Fruit fly (Drosophila melanogaster): ENCODE results near the gene qless.

qless gene

DNA sequence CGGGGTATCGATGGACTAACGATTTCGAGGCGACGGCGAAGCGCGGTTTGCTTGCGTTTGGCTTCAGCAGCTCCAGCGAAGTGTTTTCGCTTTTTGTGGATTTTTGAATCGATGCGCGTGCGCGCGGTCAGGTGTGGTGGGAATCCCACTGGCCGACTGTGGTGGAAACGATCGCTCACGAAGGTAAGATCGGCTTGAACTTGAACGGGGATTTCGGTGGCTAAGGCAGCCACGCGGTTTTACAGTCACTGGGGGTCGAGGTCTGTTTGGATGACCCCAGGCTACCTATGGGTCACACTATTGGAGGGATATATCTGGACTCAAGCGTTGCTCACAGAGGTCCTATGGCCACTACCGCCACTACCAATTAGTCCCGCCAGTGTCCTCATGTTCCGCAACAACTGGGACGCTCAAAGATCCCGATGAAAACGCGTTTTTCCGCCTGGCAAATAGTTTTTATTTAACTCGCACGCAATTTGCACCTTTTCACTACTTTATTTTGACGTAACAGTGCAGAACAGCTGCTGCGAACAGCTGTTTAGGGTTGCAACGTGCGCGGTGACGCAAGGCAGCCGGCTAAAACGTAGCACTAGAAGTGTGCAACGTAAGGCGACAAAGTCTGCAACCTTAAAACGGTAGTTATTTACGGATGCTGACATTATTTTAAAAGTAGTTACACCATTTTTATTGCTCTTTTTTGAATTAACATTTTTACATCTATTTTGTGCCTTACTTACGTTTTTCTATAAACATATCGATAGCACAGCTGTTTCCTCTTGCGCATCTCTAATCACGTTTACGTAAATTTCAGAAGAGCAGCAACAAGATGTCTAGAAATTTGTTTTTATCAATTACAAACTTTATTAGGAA lies at the start of gene qless, which contains the start of gene mRpL32:
Gene qless (minus strand): TSS at position 516 of the 870 bp plus-strand sequence.
Gene mRpL32 (plus strand): TSS at position 780 of the 870 bp plus-strand sequence.
- TF ChIP-seq h (optimal IDR thresholded peaks at IDR 0.05) (no peak), Myc (optimal IDR thresholded peaks at IDR 0.05) (no peak), insv (optimal IDR thresholded peaks at IDR 0.05) (no peak), psq (optimal IDR thresholded peaks at IDR 0.05) (no peak), Sin3A (optimal IDR thresholded peaks at IDR 0.05) (no peak)

DNA sequence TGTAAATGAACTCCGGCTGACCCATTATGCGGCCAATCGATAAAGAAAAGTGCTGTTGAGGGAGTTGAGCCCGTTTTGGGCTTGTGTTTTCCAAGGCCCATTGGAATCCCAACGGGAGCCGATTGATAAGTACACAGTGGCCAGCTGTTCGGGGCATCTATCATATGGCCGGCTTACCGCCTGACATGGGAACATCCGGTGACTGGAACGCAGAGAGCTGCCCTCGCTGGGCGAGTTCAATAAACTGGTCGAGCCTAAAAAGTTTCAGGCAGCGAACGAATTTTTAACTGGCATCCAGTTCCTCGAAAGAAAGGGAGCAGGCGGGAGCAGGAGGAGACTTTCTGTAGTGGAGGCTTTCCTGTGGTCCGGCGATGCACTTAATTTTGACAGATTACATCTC lies 49.1 kb upstream of the qless start:
- TF ChIP-seq Myc (optimal IDR thresholded peaks at IDR 0.05) = no peak
- TF ChIP-seq insv (optimal IDR thresholded peaks at IDR 0.05) = no peak
- TF ChIP-seq ttk (optimal IDR thresholded peaks at IDR 0.05) = no peak
- TF ChIP-seq Sin3A (optimal IDR thresholded peaks at IDR 0.05) = no peak

DNA sequence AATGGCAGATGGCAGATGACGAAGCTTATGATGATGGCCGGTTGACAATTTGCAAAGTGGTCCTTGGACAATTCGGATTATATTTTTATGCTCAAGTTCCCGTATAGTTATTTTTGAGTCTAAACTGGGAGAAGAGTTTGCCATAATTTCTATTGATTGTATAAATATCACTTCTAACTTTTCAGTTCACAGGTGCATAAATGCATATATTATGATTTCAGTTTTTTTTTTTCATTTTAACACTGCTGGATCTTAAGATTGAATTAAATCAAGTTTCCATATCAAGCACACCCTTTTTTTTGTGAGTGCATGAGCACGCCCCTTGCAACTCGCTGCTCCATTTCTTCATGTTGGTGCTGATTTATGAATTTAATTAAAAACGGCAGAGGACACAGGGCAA lies 44.6 kb upstream of the qless start:
- TF ChIP-seq ttk (optimal IDR thresholded peaks at IDR 0.05) (no peak), Sin3A (optimal IDR thresholded peaks at IDR 0.05) (no peak), psq (optimal IDR thresholded peaks at IDR 0.05) (no peak), h (optimal IDR thresholded peaks at IDR 0.05) (no peak), insv (optimal IDR thresholded peaks at IDR 0.05) (no peak), Myc (optimal IDR thresholded peaks at IDR 0.05) (no peak)

DNA sequence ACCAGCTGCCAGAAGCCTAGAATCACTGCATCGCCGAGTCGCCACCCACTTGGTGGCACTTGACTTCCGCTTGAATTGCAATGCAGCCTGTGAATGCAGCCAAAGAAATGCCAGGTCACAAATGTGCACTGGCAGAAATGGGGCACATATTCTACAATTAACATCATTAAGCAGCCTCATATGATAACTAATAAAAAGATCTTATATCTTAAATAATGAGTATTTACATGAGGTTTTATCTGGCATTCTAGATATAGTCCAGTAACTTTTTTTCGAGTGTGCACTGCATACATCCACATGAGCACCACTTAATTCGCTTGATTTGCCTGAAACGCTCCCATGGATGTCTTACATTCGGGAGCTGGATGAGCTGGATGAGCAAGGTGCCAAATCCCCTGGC lies 43.3 kb upstream of the qless start:
- TF ChIP-seq Myc (optimal IDR thresholded peaks at IDR 0.05) (no peak), ttk (optimal IDR thresholded peaks at IDR 0.05) (no peak), Sin3A (optimal IDR thresholded peaks at IDR 0.05) (no peak), h (optimal IDR thresholded peaks at IDR 0.05) (no peak), psq (optimal IDR thresholded peaks at IDR 0.05) (no peak), insv (optimal IDR thresholded peaks at IDR 0.05) (no peak)

DNA sequence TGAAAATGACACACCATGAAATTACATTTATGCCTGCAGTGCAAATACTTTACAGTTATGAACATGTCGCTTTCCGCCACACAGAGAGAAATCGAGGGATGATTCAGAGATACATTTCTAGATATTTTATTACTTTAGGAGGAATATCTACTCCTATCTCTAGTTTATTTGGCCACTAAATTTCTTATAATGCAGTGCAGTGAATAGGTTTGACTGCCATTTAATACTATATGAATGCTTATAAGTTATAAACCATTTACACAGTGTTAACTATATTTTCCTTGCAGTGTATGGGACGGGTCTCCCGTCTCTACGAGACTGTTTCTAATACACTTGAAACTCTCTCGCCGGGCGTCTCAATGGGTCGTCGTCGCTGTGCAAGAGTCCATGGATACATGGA lies 37.8 kb upstream of the qless start:
- TF ChIP-seq psq (optimal IDR thresholded peaks at IDR 0.05) (no peak), Sin3A (optimal IDR thresholded peaks at IDR 0.05) (no peak), h (optimal IDR thresholded peaks at IDR 0.05) (no peak), Myc (optimal IDR thresholded peaks at IDR 0.05) (no peak)

DNA sequence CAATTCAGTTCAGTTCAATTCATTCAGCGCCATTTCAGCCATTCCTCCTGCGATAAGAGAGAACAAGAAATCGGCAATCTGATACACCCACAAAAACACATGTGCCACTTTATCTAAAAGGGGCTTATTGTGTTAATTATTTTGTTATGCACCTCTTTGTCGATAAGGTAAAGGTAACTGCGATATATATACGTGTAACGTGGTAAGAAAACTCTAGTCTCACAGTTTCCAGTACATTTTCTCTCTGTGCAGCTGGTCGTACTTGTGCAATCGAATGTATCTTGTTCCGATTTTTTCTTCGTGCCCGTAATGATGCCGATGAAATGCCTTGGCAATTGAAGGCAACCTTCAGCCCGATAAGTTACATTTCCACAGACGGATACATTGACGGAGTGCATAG lies 35.1 kb upstream of the qless start:
- TF ChIP-seq Myc (optimal IDR thresholded peaks at IDR 0.05) (no peak), ttk (optimal IDR thresholded peaks at IDR 0.05) (no peak)

DNA sequence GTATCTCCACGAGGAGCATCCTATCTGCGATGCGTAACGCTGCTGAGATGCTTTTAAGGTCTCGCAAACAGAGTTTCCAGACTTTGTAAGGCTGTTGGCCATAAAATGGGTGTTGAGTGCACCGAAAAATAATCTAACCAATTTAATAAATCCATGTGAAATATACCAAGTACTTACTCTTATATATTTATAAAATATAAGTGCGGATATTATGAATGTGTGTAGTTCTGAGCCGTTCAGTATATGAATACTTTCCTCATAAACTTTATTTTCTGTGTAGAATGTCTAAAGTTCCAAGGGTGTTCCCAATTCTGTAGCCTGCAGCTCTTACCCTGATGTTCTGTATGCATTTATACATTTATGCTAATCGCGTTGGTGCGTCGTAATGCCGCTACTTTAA lies 33.4 kb upstream of the qless start:
- TF ChIP-seq ttk (optimal IDR thresholded peaks at IDR 0.05) (no peak), Myc (optimal IDR thresholded peaks at IDR 0.05) (no peak), psq (optimal IDR thresholded peaks at IDR 0.05) (no peak), Sin3A (optimal IDR thresholded peaks at IDR 0.05) (no peak), h (optimal IDR thresholded peaks at IDR 0.05) (no peak), insv (optimal IDR thresholded peaks at IDR 0.05) (no peak)

DNA sequence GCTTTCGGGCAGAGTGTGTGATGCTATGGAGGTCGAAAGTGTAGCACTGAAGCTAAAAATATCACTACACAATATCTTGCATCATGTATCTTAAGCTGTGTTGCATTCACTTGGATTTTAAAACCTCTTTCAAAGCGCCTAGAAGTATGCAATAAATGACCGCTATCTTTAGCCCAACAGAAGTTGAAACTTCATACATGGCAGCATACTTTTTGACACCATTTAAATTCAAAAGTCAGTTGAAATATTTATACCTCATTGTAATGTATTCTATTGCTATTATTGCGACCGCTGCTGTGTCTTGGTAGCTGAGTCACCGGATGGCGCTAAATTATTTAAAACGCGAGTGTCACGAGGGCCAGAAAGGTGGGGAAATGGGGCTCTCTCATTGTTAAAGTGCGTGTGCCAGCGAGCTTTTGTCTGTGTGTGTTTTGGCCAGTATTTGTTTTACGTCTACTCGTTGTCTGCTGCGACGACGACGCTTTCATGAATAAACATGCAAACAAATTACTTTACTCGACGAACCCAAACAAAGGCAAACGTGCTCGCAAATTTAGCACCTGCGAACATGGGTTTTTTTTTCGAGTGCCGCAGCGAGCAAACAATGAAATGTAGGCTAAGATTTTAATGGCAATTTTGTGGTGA lies 18.5 kb upstream of the qless start:
- TF ChIP-seq ttk (optimal IDR thresholded peaks at IDR 0.05) (no peak), h (optimal IDR thresholded peaks at IDR 0.05) (no peak), insv (optimal IDR thresholded peaks at IDR 0.05) (no peak), Sin3A (optimal IDR thresholded peaks at IDR 0.05) (no peak), psq (optimal IDR thresholded peaks at IDR 0.05) (no peak), Myc (optimal IDR thresholded peaks at IDR 0.05) (no peak)

DNA sequence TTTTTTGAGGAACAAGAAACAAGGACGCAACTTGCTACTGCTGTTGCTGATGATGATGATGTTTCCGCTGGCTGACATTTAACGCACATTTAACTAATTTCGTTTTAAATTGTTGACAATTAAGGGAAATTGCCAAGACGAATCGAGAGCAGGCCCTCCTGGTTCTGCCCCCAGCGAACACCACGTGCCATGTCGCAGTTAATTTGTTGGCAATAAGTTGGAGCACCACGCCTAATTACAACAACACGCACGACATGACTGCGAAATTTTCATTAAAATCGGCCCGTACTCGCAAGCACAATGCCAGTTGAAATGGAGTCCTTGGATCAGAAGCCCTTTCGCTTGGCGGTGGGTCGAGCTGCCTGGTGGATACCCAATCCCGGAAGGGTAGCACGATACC lies 13.0 kb upstream of the qless start, which contains the start of gene ppk24:
Gene ppk24 (plus strand): TSS at position 301 of the 400 bp plus-strand sequence.
- TF ChIP-seq insv (optimal IDR thresholded peaks at IDR 0.05) (no peak), Myc (optimal IDR thresholded peaks at IDR 0.05) (no peak), Sin3A (optimal IDR thresholded peaks at IDR 0.05) (no peak), ttk (optimal IDR thresholded peaks at IDR 0.05) (no peak), psq (optimal IDR thresholded peaks at IDR 0.05) (no peak), h (optimal IDR thresholded peaks at IDR 0.05) (no peak)

DNA sequence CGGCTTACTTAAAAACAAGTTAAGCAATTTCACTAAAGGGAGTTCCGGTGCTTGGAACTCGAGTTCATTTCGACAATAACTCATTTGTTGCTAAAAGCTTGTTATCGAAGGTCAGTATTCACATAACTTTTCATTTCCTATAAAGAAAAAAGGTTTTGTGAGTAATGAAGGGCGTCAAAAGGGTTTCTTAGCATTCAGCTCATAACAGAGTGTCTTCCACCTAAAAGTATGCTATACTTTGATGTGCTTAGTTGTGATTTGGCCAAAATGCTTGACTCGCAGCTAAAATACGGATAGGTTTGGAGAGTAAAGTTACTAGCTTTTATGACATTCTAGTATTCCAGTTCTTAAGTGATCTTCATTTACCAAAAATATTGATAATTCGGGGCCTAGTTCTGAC lies 11.5 kb upstream of the qless start:
- TF ChIP-seq insv (optimal IDR thresholded peaks at IDR 0.05) (no peak), h (optimal IDR thresholded peaks at IDR 0.05) (no peak), psq (optimal IDR thresholded peaks at IDR 0.05) (no peak), Sin3A (optimal IDR thresholded peaks at IDR 0.05) (no peak), ttk (optimal IDR thresholded peaks at IDR 0.05) (no peak), Myc (optimal IDR thresholded peaks at IDR 0.05) (no peak)

DNA sequence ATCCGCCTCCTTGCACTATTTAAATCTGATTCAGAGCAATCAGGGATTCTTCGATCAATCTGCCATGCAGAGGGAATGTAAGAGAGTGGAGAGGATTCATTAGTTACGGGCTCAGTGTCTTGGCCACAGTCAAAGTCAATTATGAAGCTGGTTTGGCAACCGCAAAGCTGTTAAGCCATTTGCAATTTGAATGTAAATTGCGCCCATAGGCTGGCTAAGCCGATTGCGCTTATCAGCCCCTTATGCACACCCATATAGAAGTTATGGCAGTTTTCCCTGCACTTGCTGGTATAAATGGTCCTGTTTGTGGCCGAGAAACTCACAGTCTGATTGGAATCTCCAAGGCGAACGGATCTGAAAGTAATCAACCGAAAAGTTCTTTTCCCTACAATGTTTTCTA lies 9.9 kb upstream of the qless start, which contains the start of gene CAH5:
Gene CAH5 (plus strand): TSS at position 301 of the 400 bp plus-strand sequence.
- TF ChIP-seq insv (optimal IDR thresholded peaks at IDR 0.05) (no peak), h (optimal IDR thresholded peaks at IDR 0.05) (no peak), ttk (optimal IDR thresholded peaks at IDR 0.05) (no peak), psq (optimal IDR thresholded peaks at IDR 0.05) (no peak), Myc (optimal IDR thresholded peaks at IDR 0.05) (no peak), Sin3A (optimal IDR thresholded peaks at IDR 0.05) (no peak)

DNA sequence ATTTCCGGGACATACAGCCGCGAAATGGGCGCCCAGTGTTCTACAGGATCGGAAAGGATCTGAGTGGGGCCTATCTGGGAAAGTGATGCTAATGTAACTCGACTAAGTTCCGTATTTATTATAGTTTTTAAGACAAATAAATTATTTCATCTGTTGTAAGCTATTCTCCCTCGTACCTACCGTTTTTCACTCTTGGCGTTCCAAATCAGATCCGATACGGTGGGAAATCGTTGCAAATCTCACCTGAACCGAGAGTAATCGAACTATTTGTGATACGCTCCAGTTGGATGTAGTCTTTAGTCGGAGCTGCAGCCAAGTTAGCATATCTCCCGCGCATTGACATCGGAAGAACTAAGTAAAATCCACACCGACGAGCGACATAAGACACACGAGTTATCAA lies 7.5 kb upstream of the qless start, which contains the start of gene CAH16:
Gene CAH16 (plus strand): TSS at position 301 of the 400 bp plus-strand sequence.
- no peak for TF ChIP-seq insv (optimal IDR thresholded peaks at IDR 0.05)

DNA sequence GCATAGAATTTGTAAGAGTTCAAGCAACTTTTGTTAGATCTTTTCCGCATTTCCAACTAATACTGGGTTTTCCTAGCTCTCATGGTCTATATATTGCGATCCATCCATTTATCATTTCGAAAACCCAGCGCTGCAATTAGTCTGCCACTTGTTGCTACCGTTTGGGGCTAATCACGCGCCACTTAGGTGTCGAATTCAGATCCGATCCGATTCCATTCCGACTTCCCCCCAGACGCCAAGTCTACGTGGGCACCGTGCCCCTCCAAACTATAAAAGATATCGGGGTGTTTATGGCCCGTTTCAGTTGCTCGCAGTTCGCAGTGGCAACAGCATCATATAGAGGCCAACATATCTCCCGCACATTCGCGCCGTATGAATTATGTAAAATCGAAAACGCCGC lies 4.9 kb upstream of the qless start, which contains the start of gene CAH6:
Gene CAH6 (plus strand): TSS at position 301 of the 400 bp plus-strand sequence.
- TF ChIP-seq h (optimal IDR thresholded peaks at IDR 0.05) (no peak), ttk (optimal IDR thresholded peaks at IDR 0.05) (no peak), Myc (optimal IDR thresholded peaks at IDR 0.05) (no peak), Sin3A (optimal IDR thresholded peaks at IDR 0.05) (no peak), insv (optimal IDR thresholded peaks at IDR 0.05) (no peak), psq (optimal IDR thresholded peaks at IDR 0.05) (no peak)
